Worm (Caenorhabditis elegans): Measurements from ENCODE around the gene fbxa-163.

fbxa-163 gene

DNA sequence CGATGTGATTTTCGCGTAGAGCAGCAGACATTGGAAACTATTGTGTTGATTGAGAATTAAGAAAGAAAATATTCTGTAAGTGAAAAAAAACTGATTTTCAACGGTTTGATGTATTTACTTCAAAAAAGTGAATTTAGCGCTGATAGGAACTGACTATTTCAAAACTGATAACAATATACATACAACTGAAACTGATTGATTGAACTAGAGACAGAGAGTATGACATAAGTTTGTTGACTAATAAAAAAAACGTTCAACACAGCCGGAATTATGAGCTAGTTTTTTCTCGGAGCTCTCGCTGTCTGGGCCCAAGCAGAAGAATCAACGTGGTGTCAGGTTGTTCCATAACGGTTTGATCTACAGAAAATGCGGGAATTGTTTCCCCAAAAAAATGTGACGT is 3.4 kb upstream of the fbxa-163 start, which contains the start of gene fbxa-164:
TSS of gene fbxa-164 (minus strand) at position 101 of the 400 bp plus-strand sequence.
- TF ChIP-seq ceh-34 (tag; optimal IDR thresholded peaks at IDR 0.05) (no peak), sox-4 (tag; optimal IDR thresholded peaks at IDR 0.05) (no peak), madf-2 (tag; optimal IDR thresholded peaks at IDR 0.05) (no peak), ttx-3 (tag; optimal IDR thresholded peaks at IDR 0.05) (no peak), eyg-1 (tag; optimal IDR thresholded peaks at IDR 0.05) (no peak), hlh-6 (tag; optimal IDR thresholded peaks at IDR 0.05) (no peak), ahr-1 (tag; optimal IDR thresholded peaks at IDR 0.05) (no peak), rnt-1 (tag; optimal IDR thresholded peaks at IDR 0.05) (no peak), lim-6 (tag; optimal IDR thresholded peaks at IDR 0.05) (no peak), ceh-14 (tag; optimal IDR thresholded peaks at IDR 0.05) (no peak), che-1 (tag; optimal IDR thresholded peaks at IDR 0.05) (no peak), sdc-2 (tag; optimal IDR thresholded peaks at IDR 0.05) (no peak), pag-3 (tag; optimal IDR thresholded peaks at IDR 0.05; ENCODE audit: borderline replicate concordance) (no peak), unc-3 (GFP tag; conservative IDR thresholded peaks at IDR 0.05) (no peak), unc-3 (tag; optimal IDR thresholded peaks at IDR 0.05) (no peak)

DNA sequence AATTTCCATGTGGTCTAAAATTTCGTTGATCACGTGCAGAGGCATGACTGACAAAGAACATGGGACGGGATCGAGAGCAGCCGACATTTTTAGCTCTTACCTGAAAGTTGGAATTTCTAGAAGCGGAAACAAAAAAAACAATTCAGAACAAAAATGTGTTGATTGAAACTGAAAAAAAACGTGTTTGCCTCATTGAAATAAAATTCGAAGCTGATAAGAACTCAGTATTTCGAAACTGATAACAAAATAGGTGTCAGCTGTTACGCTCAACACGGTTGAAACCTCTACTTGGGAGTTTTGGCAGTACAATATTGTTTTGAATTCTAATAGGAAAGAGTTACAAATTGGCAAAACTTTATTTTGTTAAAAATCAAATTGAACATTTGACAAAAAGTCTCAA is 1.6 kb downstream of the fbxa-163 start:
- TF ChIP-seq ceh-6 (GFP tag; optimal IDR thresholded peaks at IDR 0.05) (no peak), pax-1 (tag; optimal IDR thresholded peaks at IDR 0.05) (no peak), hlh-6 (tag; optimal IDR thresholded peaks at IDR 0.05) (no peak), ceh-45 (GFP tag; IDR thresholded peaks at IDR 0.05) (no peak), ceh-48 (tag; optimal IDR thresholded peaks at IDR 0.05) (no peak), madf-2 (tag; optimal IDR thresholded peaks at IDR 0.05) (no peak), pag-3 (tag; optimal IDR thresholded peaks at IDR 0.05; ENCODE audit: borderline replicate concordance) (no peak), zip-5 (tag; optimal IDR thresholded peaks at IDR 0.05) (no peak), T23F11.4 (GFP tag; optimal IDR thresholded peaks at IDR 0.05) (no peak), unc-86 (tag; optimal IDR thresholded peaks at IDR 0.05) (no peak), fkh-6 (tag; optimal IDR thresholded peaks at IDR 0.05) (no peak), eyg-1 (tag; optimal IDR thresholded peaks at IDR 0.05) (no peak), syd-9 (tag; optimal IDR thresholded peaks at IDR 0.05) (no peak)

DNA sequence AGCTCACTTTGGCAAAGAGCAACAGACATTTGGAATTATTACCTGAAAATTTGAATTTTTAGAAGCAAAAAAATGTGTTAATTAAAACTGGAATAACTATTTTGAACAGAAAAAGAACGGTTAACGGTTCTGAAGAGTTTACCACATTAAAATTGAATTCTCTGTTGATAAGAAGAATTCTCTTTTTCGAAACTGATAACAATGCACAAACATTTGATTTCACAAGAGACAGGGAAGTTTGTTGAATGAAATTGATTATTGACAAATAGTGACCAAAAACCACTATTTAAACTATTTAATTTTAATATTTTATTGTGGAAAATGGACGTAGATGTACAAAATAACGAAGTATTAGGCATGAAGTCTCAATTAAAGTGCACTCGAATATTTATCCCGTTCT is 3.0 kb downstream of the fbxa-163 start:
- TF ChIP-seq zip-5 (tag; optimal IDR thresholded peaks at IDR 0.05) (no peak), tbx-2 (tag; optimal IDR thresholded peaks at IDR 0.05) (no peak), Y22D7AL.16 (tag; optimal IDR thresholded peaks at IDR 0.05) (no peak), ceh-19 (GFP tag; optimal IDR thresholded peaks at IDR 0.05) (no peak), gmeb-2 (tag; optimal IDR thresholded peaks at IDR 0.05) (no peak), K09A11.1 (tag; optimal IDR thresholded peaks at IDR 0.05; ENCODE audit: insufficient read depth) (no peak), unc-42 (tag; optimal IDR thresholded peaks at IDR 0.05) (no peak), K02D7.2 (tag; optimal IDR thresholded peaks at IDR 0.05) (no peak), ceh-9 (tag; optimal IDR thresholded peaks at IDR 0.05) (no peak), sox-4 (tag; optimal IDR thresholded peaks at IDR 0.05) (no peak), ceh-18 (tag; optimal IDR thresholded peaks at IDR 0.05) (no peak), ttx-3 (tag; optimal IDR thresholded peaks at IDR 0.05) (no peak), sdc-2 (tag; optimal IDR thresholded peaks at IDR 0.05) (no peak), rnt-1 (tag; optimal IDR thresholded peaks at IDR 0.05) (no peak), ceh-30 (tag; optimal IDR thresholded peaks at IDR 0.05) (no peak), ceh-14 (tag; optimal IDR thresholded peaks at IDR 0.05) (no peak), ceh-31 (tag; optimal IDR thresholded peaks at IDR 0.05) (no peak), hlh-15 (tag; optimal IDR thresholded peaks at IDR 0.05) (no peak)

DNA sequence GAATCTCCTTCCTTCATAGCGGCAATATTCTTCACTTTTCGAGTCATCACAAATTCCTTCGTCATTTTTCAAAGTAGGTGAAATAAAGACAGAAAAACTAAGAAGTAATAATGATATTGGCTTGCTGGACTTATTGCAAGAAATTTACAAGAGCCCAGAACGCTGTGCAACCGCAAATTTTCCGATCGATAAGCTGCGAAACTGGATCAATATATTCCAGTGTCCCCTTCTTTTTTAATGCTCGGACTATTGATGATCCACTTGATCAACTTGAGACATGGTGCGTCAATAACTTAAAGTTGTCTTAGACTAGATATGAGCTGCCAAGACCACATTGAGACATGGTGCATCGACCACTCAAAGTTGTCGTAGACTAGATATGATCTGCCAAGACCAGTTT is 4.5 kb downstream of the fbxa-163 start, which contains the start of gene bath-33:
TSS of gene bath-33 (minus strand) at position 101 of the 400 bp plus-strand sequence.
- TF ChIP-seq pqm-1 (tag; optimal IDR thresholded peaks at IDR 0.05): no peak
- no peak for TF ChIP-seq dmd-4 (tag; optimal IDR thresholded peaks at IDR 0.05; ENCODE audit: borderline replicate concordance)
- no peak for TF ChIP-seq ahr-1 (tag; optimal IDR thresholded peaks at IDR 0.05)
- no peak for TF ChIP-seq tbx-7 (tag; optimal IDR thresholded peaks at IDR 0.05)
- TF ChIP-seq elt-4 (tag; optimal IDR thresholded peaks at IDR 0.05): no peak
- no peak for TF ChIP-seq sox-4 (tag; optimal IDR thresholded peaks at IDR 0.05)
- TF ChIP-seq pha-4 (tag; optimal IDR thresholded peaks at IDR 0.05): no peak
- no peak for TF ChIP-seq C08G9.2 (tag; optimal IDR thresholded peaks at IDR 0.05)
